Worm (Caenorhabditis elegans) whole organism, late embryonic: ENCODE data around the gene Y41C4A.11.

Experiments
- ceh-14 ChIP-seq: sonication (generic microtip); optimal IDR thresholded peaks from 2 replicates; lab custom pipeline; 2016; ENCODE audit warnings: missing genotype, missing genetic modification characterization, missing compliant biosample characterization
- ceh-2 ChIP-seq: sonication (generic microtip); optimal IDR thresholded peaks from 2 replicates; lab custom pipeline; 2016; ENCODE audit warnings: missing genotype, missing genetic modification characterization, missing compliant biosample characterization
- ceh-24 ChIP-seq: sonication (generic microtip); optimal IDR thresholded peaks from 2 replicates; lab custom pipeline; 2016; ENCODE audit warnings: mild to moderate bottlenecking, missing genetic modification characterization, missing compliant biosample characterization
- ceh-9 ChIP-seq: sonication (generic microtip); optimal IDR thresholded peaks from 2 replicates; lab custom pipeline; 2016; ENCODE audit warnings: mild to moderate bottlenecking, missing genetic modification characterization, inconsistent platforms, missing compliant biosample characterization
- ets-4 ChIP-seq: sonication (generic microtip); optimal IDR thresholded peaks from 2 replicates; lab custom pipeline; 2016; ENCODE audit warnings: missing genetic modification characterization, missing compliant biosample characterization
- fax-1 ChIP-seq: sonication (generic microtip); optimal IDR thresholded peaks from 2 replicates; lab custom pipeline; 2016; ENCODE audit warnings: missing genotype, missing genetic modification characterization, missing compliant biosample characterization
- hlh-30 ChIP-seq: sonication (generic microtip); optimal IDR thresholded peaks from 2 replicates; lab custom pipeline; 2017; ENCODE audit warnings: antibody characterized with exemption, missing genetic modification characterization, missing compliant biosample characterization; ENCODE audit not compliant: insufficient read depth
- mec-3 ChIP-seq: sonication (generic microtip); optimal IDR thresholded peaks from 2 replicates; lab custom pipeline; 2016; ENCODE audit warnings: borderline replicate concordance, missing genetic modification characterization, missing compliant biosample characterization
- pha-2 ChIP-seq: sonication (generic microtip); optimal IDR thresholded peaks from 2 replicates; lab custom pipeline; 2017; ENCODE audit warnings: mild to moderate bottlenecking, missing genetic modification characterization, missing compliant biosample characterization
- pha-4 ChIP-seq: fragments of 150-350 bp; optimal IDR thresholded peaks from 2 replicates; lab custom pipeline; 2018; ENCODE audit warnings: missing biosample characterization, missing genetic modification reagents, missing genetic modification characterization
- pqm-1 ChIP-seq: sonication (generic microtip); optimal IDR thresholded peaks from 2 replicates; lab custom pipeline; 2016; ENCODE audit warnings: missing genetic modification characterization, missing compliant biosample characterization
- ttx-3 ChIP-seq: sonication (generic microtip); optimal IDR thresholded peaks from 2 replicates; lab custom pipeline; 2016; ENCODE audit warnings: missing genetic modification reagents, missing genetic modification characterization, missing compliant biosample characterization
- unc-55 ChIP-seq: sonication (generic microtip); optimal IDR thresholded peaks from 2 replicates; lab custom pipeline; 2017; ENCODE audit warnings: missing biosample characterization, missing genetic modification reagents, missing genetic modification characterization

ce11 chrIII:11703006-11703775 is 16.5 kb upstream of the Y41C4A.11 start:
- TF ChIP-seq ceh-2 (tag; lab: Kevin White, UChicago) = no peak
- no peak for TF ChIP-seq unc-55 (GFP tag; lab: Kevin White, UChicago)
- TF ChIP-seq pha-2 (tag; lab: Kevin White, UChicago) = no peak
- no peak for TF ChIP-seq ets-4
- no peak for TF ChIP-seq ceh-14 (tag; lab: Kevin White, UChicago)
- no peak for TF ChIP-seq fax-1 (tag; lab: Kevin White, UChicago)
- TF ChIP-seq ttx-3 (tag; lab: Kevin White, UChicago) = no peak
- no peak for TF ChIP-seq hlh-30 (tag; lab: Kevin White, UChicago)
- no peak for TF ChIP-seq mec-3
- no peak for TF ChIP-seq pqm-1 (tag; lab: Kevin White, UChicago)
- no peak for TF ChIP-seq ceh-24 (tag; lab: Kevin White, UChicago)
- TF ChIP-seq ceh-9 = no peak
- no peak for TF ChIP-seq pha-4 (tag; lab: Kevin White, UChicago)
